Fruit fly (Drosophila melanogaster) whole organism, embryonic: Measurements from ENCODE around the gene CG17660.

Experiments
- ATbp ChIP-seq: fragments of 200-800 bp; sonication (Bioruptor generic); optimal IDR thresholded peaks from 2 replicates; lab custom pipeline; 2017; ENCODE audit warnings: missing biosample characterization, mild to moderate bottlenecking, missing genetic modification characterization, missing genetic modification reagents
- CG10274 ChIP-seq: fragments of 200-800 bp; sonication (Bioruptor generic); optimal IDR thresholded peaks from 3 replicates; lab custom pipeline; 2017; ENCODE audit warnings: missing biosample characterization, mild to moderate bottlenecking, missing genetic modification characterization
- CG10979 ChIP-seq: fragments of 200-800 bp; sonication (Bioruptor generic); optimal IDR thresholded peaks from 2 replicates; lab custom pipeline; 2018; ENCODE audit warnings: missing biosample characterization, mild to moderate bottlenecking, missing genetic modification characterization, moderate library complexity
- CG11723 ChIP-seq: fragments of 200-800 bp; sonication (Bioruptor generic); optimal IDR thresholded peaks from 2 replicates; lab custom pipeline; 2017; ENCODE audit warnings: missing biosample characterization, mild to moderate bottlenecking, missing genetic modification characterization
- CG12659 ChIP-seq: fragments of 200-800 bp; sonication (Bioruptor generic); optimal IDR thresholded peaks from 3 replicates; lab custom pipeline; 2017; ENCODE audit warnings: mild to moderate bottlenecking, missing biosample characterization, missing genetic modification reagents, missing genetic modification characterization
- CG13296 ChIP-seq: fragments of 200-800 bp; sonication (Bioruptor generic); optimal IDR thresholded peaks from 3 replicates; lab custom pipeline; 2018; ENCODE audit warnings: missing biosample characterization, mild to moderate bottlenecking, missing genetic modification characterization
- CG1529 ChIP-seq: fragments of 200-800 bp; sonication (Bioruptor generic); optimal IDR thresholded peaks from 3 replicates; lab custom pipeline; 2018; ENCODE audit warnings: missing biosample characterization, missing genetic modification characterization
- CG1647 ChIP-seq: fragments of 200-800 bp; sonication (Bioruptor generic); optimal IDR thresholded peaks from 3 replicates; lab custom pipeline; 2016; ENCODE audit warnings: missing biosample characterization, missing genetic modification characterization
- CG16815 ChIP-seq: fragments of 200-800 bp; sonication (Bioruptor generic); optimal IDR thresholded peaks from 3 replicates; lab custom pipeline; 2017; ENCODE audit warnings: missing biosample characterization, mild to moderate bottlenecking, missing genetic modification characterization
- CG1792 ChIP-seq: fragments of 200-800 bp; sonication (Bioruptor generic); optimal IDR thresholded peaks from 2 replicates; lab custom pipeline; 2016; ENCODE audit warnings: missing biosample characterization, missing genetic modification characterization
- CG31388 ChIP-seq: fragments of 200-800 bp; sonication (Bioruptor generic); optimal IDR thresholded peaks from 2 replicates; lab custom pipeline; 2016; ENCODE audit warnings: missing biosample characterization, missing genetic modification characterization
- CG3163 ChIP-seq: fragments of 200-800 bp; sonication (Bioruptor generic); optimal IDR thresholded peaks from 3 replicates; lab custom pipeline; 2016; ENCODE audit warnings: missing biosample characterization, missing genetic modification characterization
- CG32532 ChIP-seq: fragments of 200-800 bp; sonication (Bioruptor generic); IDR thresholded peaks from 2 replicates; pipeline ENCODE4 v1.3.6; 2022; ENCODE audit warnings: missing biosample characterization, missing genetic modification characterization
- CG43689 ChIP-seq: fragments of 200-800 bp; sonication (Bioruptor generic); IDR thresholded peaks from 2 replicates; pipeline ENCODE4 v1.3.6; 2022; ENCODE audit warnings: missing biosample characterization, missing genetic modification characterization
- CG4404 ChIP-seq: fragments of 200-800 bp; sonication (Bioruptor generic); IDR thresholded peaks from 2 replicates; pipeline ENCODE4 v1.3.6; 2022; ENCODE audit warnings: missing biosample characterization, missing genetic modification characterization
- CG4617 ChIP-seq: fragments of 200-800 bp; sonication (Bioruptor generic); optimal IDR thresholded peaks from 3 replicates; lab custom pipeline; 2016; ENCODE audit warnings: missing biosample characterization, missing genetic modification characterization, borderline replicate concordance
- CG6254 ChIP-seq: fragments of 200-800 bp; sonication (Bioruptor generic); optimal IDR thresholded peaks from 3 replicates; lab custom pipeline; 2017; ENCODE audit warnings: mild to moderate bottlenecking, missing biosample characterization, missing genetic modification reagents, missing genetic modification characterization
- CG6272 ChIP-seq: fragments of 200-800 bp; sonication (Bioruptor generic); IDR thresholded peaks from 2 replicates; pipeline ENCODE4 v1.3.6; 2022; ENCODE audit warnings: missing biosample characterization, missing genetic modification characterization
- CG6765 ChIP-seq: fragments of 200-800 bp; sonication (Bioruptor generic); optimal IDR thresholded peaks from 3 replicates; lab custom pipeline; 2017; ENCODE audit warnings: missing biosample characterization, mild to moderate bottlenecking, missing genetic modification characterization
- CG8359 ChIP-seq: fragments of 200-800 bp; sonication (Bioruptor generic); optimal IDR thresholded peaks from 2 replicates; lab custom pipeline; 2017; ENCODE audit warnings: missing biosample characterization, mild to moderate bottlenecking, missing genetic modification characterization, borderline replicate concordance
- CHES-1-like ChIP-seq: fragments of 200-800 bp; sonication (Bioruptor generic); optimal IDR thresholded peaks from 2 replicates; lab custom pipeline; 2016; ENCODE audit warnings: missing biosample characterization, missing genetic modification characterization
- Eip74EF ChIP-seq, 2 experiments: fragments of 200-800 bp in 1 of 2; fragments of >200 bp in 1 of 2; sonication (Bioruptor generic) in 1 of 2; optimal IDR thresholded peaks; 2 replicates each; lab custom pipeline; 2017 to 2019; ENCODE audit warnings: missing biosample characterization in 2 of 2, missing genetic modification characterization in 2 of 2, mild to moderate bottlenecking in 1 of 2, moderate library complexity in 1 of 2
- Gug ChIP-seq: fragments of 200-800 bp; sonication (Bioruptor generic); IDR thresholded peaks from 4 replicates; pipeline ENCODE4 v1.3.6; 2022; ENCODE audit warnings: missing biosample characterization, missing genetic modification characterization
- H2.0 ChIP-seq: fragments of 200-800 bp; sonication (Bioruptor generic); IDR thresholded peaks from 2 replicates; pipeline ENCODE4 v1.3.6; 2022; ENCODE audit warnings: missing biosample characterization, missing genetic modification characterization
- Hmx ChIP-seq: fragments of 200-800 bp; sonication (Bioruptor generic); optimal IDR thresholded peaks from 2 replicates; lab custom pipeline; 2016; ENCODE audit warnings: missing biosample characterization, missing genetic modification characterization
- MBD-R2 ChIP-seq: fragments of 200-800 bp; sonication (Bioruptor generic); IDR thresholded peaks from 2 replicates; pipeline ENCODE4 v1.3.6; 2022; ENCODE audit warnings: missing biosample characterization, missing genetic modification characterization
- MESR4 ChIP-seq: fragments of 200-800 bp; sonication (Bioruptor generic); optimal IDR thresholded peaks from 2 replicates; lab custom pipeline; 2018; ENCODE audit warnings: missing biosample characterization, mild to moderate bottlenecking, missing genetic modification characterization, moderate library complexity
- MTF-1 ChIP-seq: fragments of 200-800 bp; sonication (Bioruptor generic); optimal IDR thresholded peaks from 2 replicates; lab custom pipeline; 2018; ENCODE audit warnings: missing biosample characterization, mild to moderate bottlenecking, missing genetic modification characterization, borderline replicate concordance
- Mad ChIP-seq: fragments of 200-800 bp; sonication (Bioruptor generic); optimal IDR thresholded peaks from 2 replicates; lab custom pipeline; 2016; ENCODE audit warnings: missing biosample characterization, missing genetic modification characterization
- NC2α ChIP-seq: fragments of 200-800 bp; sonication (Bioruptor generic); optimal IDR thresholded peaks from 2 replicates; lab custom pipeline; 2016; ENCODE audit warnings: missing biosample characterization, missing genetic modification characterization
- NFAT ChIP-seq: fragments of 200-800 bp; sonication (Bioruptor generic); IDR thresholded peaks from 2 replicates; pipeline ENCODE4 v1.3.6; 2022; ENCODE audit warnings: missing biosample characterization, missing genetic modification characterization
- Optix ChIP-seq: fragments of 200-800 bp; sonication (Bioruptor generic); IDR thresholded peaks from 3 replicates; pipeline ENCODE4 v1.3.6; 2022; ENCODE audit warnings: missing biosample characterization, missing genetic modification characterization
- Sin3A ChIP-seq: fragments of >200 bp; optimal IDR thresholded peaks from 2 replicates; lab custom pipeline; 2018
- aop ChIP-seq: fragments of 200-800 bp; sonication (Bioruptor generic); IDR thresholded peaks from 2 replicates; pipeline ENCODE4 v1.3.6; 2022; ENCODE audit warnings: missing biosample characterization, missing genetic modification characterization
- ash1 ChIP-seq: fragments of 200-800 bp; sonication (Bioruptor generic); optimal IDR thresholded peaks from 2 replicates; lab custom pipeline; 2018; ENCODE audit warnings: missing biosample characterization, mild to moderate bottlenecking, missing genetic modification characterization
- az2 ChIP-seq: fragments of 200-800 bp; sonication (Bioruptor generic); optimal IDR thresholded peaks from 3 replicates; lab custom pipeline; 2016; ENCODE audit warnings: missing biosample characterization, missing genetic modification characterization
- bab2 ChIP-seq: fragments of 200-800 bp; sonication (Bioruptor generic); optimal IDR thresholded peaks from 2 replicates; lab custom pipeline; 2016; ENCODE audit warnings: missing biosample characterization, missing genetic modification characterization
- cwo ChIP-seq: fragments of 200-800 bp; sonication (Bioruptor generic); optimal IDR thresholded peaks from 3 replicates; lab custom pipeline; 2017; ENCODE audit warnings: missing biosample characterization, missing genetic modification characterization, mild to moderate bottlenecking, moderate library complexity, missing genetic modification reagents
- gsb-n ChIP-seq: fragments of 200-800 bp; sonication (Bioruptor generic); optimal IDR thresholded peaks from 3 replicates; lab custom pipeline; 2018; ENCODE audit warnings: missing biosample characterization, mild to moderate bottlenecking, missing genetic modification characterization
- ham ChIP-seq: fragments of 200-800 bp; sonication (Bioruptor generic); IDR thresholded peaks from 2 replicates; pipeline ENCODE4 v1.3.6; 2022; ENCODE audit warnings: missing biosample characterization, missing genetic modification characterization
- her ChIP-seq: fragments of 200-800 bp; sonication (Bioruptor generic); optimal IDR thresholded peaks from 2 replicates; lab custom pipeline; 2016; ENCODE audit warnings: missing biosample characterization, missing genetic modification characterization
- jumu ChIP-seq: fragments of 200-800 bp; sonication (Bioruptor generic); optimal IDR thresholded peaks from 3 replicates; lab custom pipeline; 2016; ENCODE audit warnings: missing biosample characterization, missing genetic modification characterization
- lab ChIP-seq: fragments of 200-800 bp; sonication (Bioruptor generic); optimal IDR thresholded peaks from 3 replicates; lab custom pipeline; 2017; ENCODE audit warnings: missing biosample characterization, missing genetic modification characterization, mild to moderate bottlenecking, moderate library complexity, missing genetic modification reagents
- lmd ChIP-seq: fragments of 200-800 bp; sonication (Bioruptor generic); IDR thresholded peaks from 2 replicates; pipeline ENCODE4 v1.3.6; 2022; ENCODE audit warnings: missing biosample characterization, missing genetic modification characterization
- mam ChIP-seq: fragments of 200-800 bp; sonication (Bioruptor generic); optimal IDR thresholded peaks from 3 replicates; lab custom pipeline; 2016; ENCODE audit warnings: missing biosample characterization, missing genetic modification characterization
- onecut ChIP-seq: fragments of 200-800 bp; sonication (Bioruptor generic); IDR thresholded peaks from 2 replicates; pipeline ENCODE4 v1.3.6; 2022; ENCODE audit warnings: missing biosample characterization, missing genetic modification characterization
- pb ChIP-seq: fragments of 200-800 bp; sonication (Bioruptor generic); optimal IDR thresholded peaks from 3 replicates; lab custom pipeline; 2016; ENCODE audit warnings: missing biosample characterization, missing genetic modification characterization
- run ChIP-seq: fragments of 200-800 bp; sonication (Bioruptor generic); optimal IDR thresholded peaks from 3 replicates; lab custom pipeline; 2018; ENCODE audit warnings: missing biosample characterization, mild to moderate bottlenecking, missing genetic modification characterization
- scrt ChIP-seq: fragments of 200-800 bp; sonication (Bioruptor generic); optimal IDR thresholded peaks from 2 replicates; lab custom pipeline; 2018; ENCODE audit warnings: missing biosample characterization, mild to moderate bottlenecking, missing genetic modification characterization, moderate library complexity
- sisA ChIP-seq: fragments of 200-800 bp; sonication (Bioruptor generic); IDR thresholded peaks from 2 replicates; pipeline ENCODE4 v1.3.6; 2022; ENCODE audit warnings: missing biosample characterization, missing genetic modification characterization
- sr ChIP-seq: fragments of 200-800 bp; sonication (Bioruptor generic); IDR thresholded peaks from 3 replicates; pipeline ENCODE4 v1.3.6; 2022; ENCODE audit warnings: missing biosample characterization, missing genetic modification characterization
- zen ChIP-seq: fragments of 200-800 bp; sonication (Bioruptor generic); optimal IDR thresholded peaks from 3 replicates; lab custom pipeline; 2018; ENCODE audit warnings: missing biosample characterization, mild to moderate bottlenecking, missing genetic modification characterization, moderate library complexity

CG17660 gene

DNA sequence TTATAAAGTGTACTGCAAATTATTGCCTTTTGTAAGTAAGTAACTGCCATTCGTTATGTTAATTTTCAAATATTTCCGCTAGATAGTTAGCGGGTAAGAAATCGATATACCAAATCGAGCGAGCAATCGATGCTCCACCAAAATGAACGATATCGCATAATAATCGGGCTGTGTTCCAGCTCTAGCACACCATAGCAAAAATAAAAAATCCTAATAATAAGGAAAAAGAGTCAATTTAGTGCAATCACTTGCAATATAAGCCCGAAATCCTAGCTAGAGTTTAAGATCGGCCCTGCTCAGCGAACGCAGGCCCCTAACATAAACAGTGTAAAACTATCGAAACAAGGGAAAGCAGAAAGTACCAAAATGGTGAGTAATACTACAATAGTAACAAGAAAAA is 5.5 kb downstream of the CG17660 start, which contains the start of gene cpb (continued):
- TF ChIP-seq NFAT (no peak), CG12659 (peak; percentile 29), CG6272 (GFP tag; lab: Robert Waterston, UW) (no peak), onecut (no peak), CG1529 (GFP tag; lab: Kevin White, UChicago) (no peak), CG11723 (GFP tag; lab: Kevin White, UChicago) (no peak), MBD-R2 (GFP tag; lab: Robert Waterston, UW) (peak; percentile 39; the same call in 1 of the 2 replicates), CG4404 (no peak), Sin3A (lab: Kevin White, UChicago) (peak; percentile 39), ATbp (GFP tag; lab: Kevin White, UChicago) (no peak), CG13296 (GFP tag; lab: Kevin White, UChicago) (peak; percentile 7), CG43689 (GFP tag; lab: Robert Waterston, UW) (no peak), ham (GFP tag; lab: Robert Waterston, UW) (no peak), CG6254 (GFP tag; lab: Kevin White, UChicago) (no peak), aop (no peak), Gug (GFP tag; lab: Robert Waterston, UW) (no peak), sr (GFP tag; lab: Robert Waterston, UW) (no peak), CG1647 (GFP tag; lab: Kevin White, UChicago) (no peak), MESR4 (GFP tag; lab: Kevin White, UChicago) (peak; percentile 70), mam (GFP tag; lab: Kevin White, UChicago) (no peak), CHES-1-like (no peak), Optix (GFP tag; lab: Robert Waterston, UW) (no peak), Hmx (no peak), az2 (GFP tag; lab: Kevin White, UChicago) (no peak), CG10274 (GFP tag; lab: Kevin White, UChicago) (no peak), lab (GFP tag; lab: Kevin White, UChicago) (no peak), CG32532 (GFP tag; lab: Robert Waterston, UW) (no peak), cwo (GFP tag; lab: Kevin White, UChicago) (no peak), CG4617 (GFP tag; lab: Kevin White, UChicago) (peak; percentile 75), bab2 (GFP tag; lab: Kevin White, UChicago) (no peak), zen (tag; lab: Kevin White, UChicago) (no peak), CG6765 (GFP tag; lab: Kevin White, UChicago) (no peak), run (tag; lab: Kevin White, UChicago) (no peak), CG10979 (tag; lab: Kevin White, UChicago) (no peak), sisA (GFP tag; lab: Robert Waterston, UW) (no peak), CG31388 (GFP tag; lab: Kevin White, UChicago) (no peak), CG3163 (GFP tag; lab: Kevin White, UChicago) (no peak), NC2α (GFP tag; lab: Kevin White, UChicago) (no peak), her (no peak), MTF-1 (GFP tag; lab: Kevin White, UChicago) (no peak), lmd (GFP tag; lab: Robert Waterston, UW) (no peak), H2.0 (no peak), jumu (GFP tag; lab: Kevin White, UChicago) (no peak), pb (GFP tag; lab: Kevin White, UChicago) (no peak), CG16815 (no peak), CG8359 (GFP tag; lab: Kevin White, UChicago) (no peak), gsb-n (tag; lab: Kevin White, UChicago) (no peak), Mad (GFP tag; lab: Kevin White, UChicago) (no peak), scrt (GFP tag; lab: Kevin White, UChicago) (no peak), ash1 (GFP tag; lab: Kevin White, UChicago) (no peak), CG1792 (GFP tag; lab: Kevin White, UChicago) (no peak), Eip74EF (GFP tag; optimal IDR thresholded peaks at IDR 0.05; lab: Kevin White, UChicago) (no peak)
